Worm (Caenorhabditis elegans): ENCODE results near the gene F14F8.14.

- TF ChIP-seq W03F9.2 (tag; optimal IDR thresholded peaks at IDR 0.05), result no peak
- no peak for TF ChIP-seq him-1 (tag; optimal IDR thresholded peaks at IDR 0.05)
Observed at ce11 chrV:16622754-16623261, 43.7 kb downstream of the F14F8.14 start, which contains the start of gene Y70C5A.2.

Measured in whole organism, L4/young adult.